Worm (Caenorhabditis elegans): ENCODE measurements around the gene F16G10.9.
A peak's percentile ranks its signal among the peaks of the same experiment; 100 is the strongest.

The F16G10.9 gene

ce11 chrII:2403984-2404383, 18.6 kb upstream of the F16G10.9 start, which contains the start of gene F16G10.1:
Gene F16G10.1, plus strand, starts transcription at chrII:2404284.
- TF ChIP-seq skn-1 (tag; optimal IDR thresholded peaks at IDR 0.05) (no peak), irx-1 (tag; optimal IDR thresholded peaks at IDR 0.05) (no peak), nhr-19 (GFP tag; conservative IDR thresholded peaks at IDR 0.05) (no peak), lin-35 (GFP tag; optimal IDR thresholded peaks at IDR 0.05) (no peak), ceh-82 (tag; optimal IDR thresholded peaks at IDR 0.05) (no peak), unc-86 (tag; optimal IDR thresholded peaks at IDR 0.05) (no peak), elt-2 (tag; optimal IDR thresholded peaks at IDR 0.05) (no peak), jun-1 (tag; optimal IDR thresholded peaks at IDR 0.05) (no peak), nhr-20 (tag; optimal IDR thresholded peaks at IDR 0.05) (no peak)

- TF ChIP-seq blmp-1 (tag; optimal IDR thresholded peaks at IDR 0.05) (peak; percentile 92), elt-3 (tag; optimal IDR thresholded peaks at IDR 0.05) (peak; percentile 89 to 97 (median 91)), pax-3 (tag; optimal IDR thresholded peaks at IDR 0.05) (no peak)
Observed at ce11 chrII:2399810-2400209, 14.4 kb upstream of the F16G10.9 start.

- no peak for TF ChIP-seq nhr-47 (tag; optimal IDR thresholded peaks at IDR 0.05)
- no peak for TF ChIP-seq dsc-1 (tag; optimal IDR thresholded peaks at IDR 0.05)
- TF ChIP-seq nhr-11 (tag; optimal IDR thresholded peaks at IDR 0.05) = no peak
- no peak for TF ChIP-seq snu-23 (GFP tag; optimal IDR thresholded peaks at IDR 0.05)
- no peak for TF ChIP-seq tlp-1 (tag; optimal IDR thresholded peaks at IDR 0.05)
Observed at ce11 chrII:2398884-2399283, 13.5 kb upstream of the F16G10.9 start, which contains the start of gene F16G10.14. Gene F16G10.14, minus strand, starts transcription at chrII:2398984.

ce11 chrII:2395864-2396263, 10.5 kb upstream of the F16G10.9 start, which contains the start of gene F16G10.13:
Gene F16G10.13, minus strand, starts transcription at chrII:2395964.
- TF ChIP-seq lir-3 (tag; optimal IDR thresholded peaks at IDR 0.05; ENCODE audit: poor library complexity) (no peak), irx-1 (tag; optimal IDR thresholded peaks at IDR 0.05) (no peak), efl-1 (optimal IDR thresholded peaks at IDR 0.05) (no peak), efl-1 (GFP tag; optimal IDR thresholded peaks at IDR 0.05 in 1 of 2) (no peak)

- TF ChIP-seq zag-1 (tag; optimal IDR thresholded peaks at IDR 0.05) (no peak), vab-15 (tag; optimal IDR thresholded peaks at IDR 0.05) (no peak), grh-1 (GFP tag; IDR thresholded peaks at IDR 0.05) (no peak), unc-86 (tag; optimal IDR thresholded peaks at IDR 0.05) (no peak), ces-1 (GFP tag; optimal IDR thresholded peaks at IDR 0.05) (no peak), pag-3 (tag; optimal IDR thresholded peaks at IDR 0.05; ENCODE audit: borderline replicate concordance, insufficient read depth) (no peak), fkh-4 (tag; optimal IDR thresholded peaks at IDR 0.05; ENCODE audit: borderline replicate concordance) (no peak), sptf-1 (tag; optimal IDR thresholded peaks at IDR 0.05) (no peak)
Observed at ce11 chrII:2393821-2394220, 8.4 kb upstream of the F16G10.9 start, which contains the start of gene F16G10.11. Gene F16G10.11, minus strand, starts transcription at chrII:2393921.

ce11 chrII:2390884-2391283, 5.5 kb upstream of the F16G10.9 start, which contains the start of gene F16G10.10:
Gene F16G10.10, minus strand, starts transcription at chrII:2390984.
- no peak for TF ChIP-seq dpl-1 (GFP tag; optimal IDR thresholded peaks at IDR 0.05)
- TF ChIP-seq swsn-7 (tag; optimal IDR thresholded peaks at IDR 0.05) = no peak
- no peak for TF ChIP-seq ceh-63 (GFP tag; optimal IDR thresholded peaks at IDR 0.05)
- no peak for TF ChIP-seq sptf-1 (tag; optimal IDR thresholded peaks at IDR 0.05)
- TF ChIP-seq sox-4 (tag; optimal IDR thresholded peaks at IDR 0.05) = no peak
- no peak for TF ChIP-seq isw-1 (GFP tag; IDR thresholded peaks at IDR 0.05)
- TF ChIP-seq elt-3 (tag; optimal IDR thresholded peaks at IDR 0.05) = no peak
- no peak for TF ChIP-seq ama-1 (optimal IDR thresholded peaks at IDR 0.05)
- no peak for TF ChIP-seq ceh-88 (GFP tag; IDR thresholded peaks at IDR 0.05)
- no peak for TF ChIP-seq nhr-90 (tag; optimal IDR thresholded peaks at IDR 0.05; ENCODE audit: poor library complexity)
- no peak for TF ChIP-seq nhr-11 (tag; optimal IDR thresholded peaks at IDR 0.05)
- TF ChIP-seq ces-1 (GFP tag; optimal IDR thresholded peaks at IDR 0.05) = no peak
- TF ChIP-seq hpl-2 (GFP tag; optimal IDR thresholded peaks at IDR 0.05) = no peak
- TF ChIP-seq efl-1 (optimal IDR thresholded peaks at IDR 0.05) = no peak
- TF ChIP-seq efl-1 (GFP tag; optimal IDR thresholded peaks at IDR 0.05 in 1 of 2) = no peak
- no peak for TF ChIP-seq unc-30 (tag; optimal IDR thresholded peaks at IDR 0.05)
- TF ChIP-seq elt-2 (tag; optimal IDR thresholded peaks at IDR 0.05) = no peak
- no peak for TF ChIP-seq nhr-77 (tag; optimal IDR thresholded peaks at IDR 0.05)
- no peak for TF ChIP-seq dsc-1 (tag; optimal IDR thresholded peaks at IDR 0.05)
- no peak for TF ChIP-seq fkh-10 (GFP tag; optimal IDR thresholded peaks at IDR 0.05)

All from whole organism, L1 larva.